Worm (Caenorhabditis elegans): ENCODE results near the gene R05D8.7.
A peak's percentile ranks its signal among the peaks of the same experiment; 100 is the strongest.

The R05D8.7 gene

DNA sequence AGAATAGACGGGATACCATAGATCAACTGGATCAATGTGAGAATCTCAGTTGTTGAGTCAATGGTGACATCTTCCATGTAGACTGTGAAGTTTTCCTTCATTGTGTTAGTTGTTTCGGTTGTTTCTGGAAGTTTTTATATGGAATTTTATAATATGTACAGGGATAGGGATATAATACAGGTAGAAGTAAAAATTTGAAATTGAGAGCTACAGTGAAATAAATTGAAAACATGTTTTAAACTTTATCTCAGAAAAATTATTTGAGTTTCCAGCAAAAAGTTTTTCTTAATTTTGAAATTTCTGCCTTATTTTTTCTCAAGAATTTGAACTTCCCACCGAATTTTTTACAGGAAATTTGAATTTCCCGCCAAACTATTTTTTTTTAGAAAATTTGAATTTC, 20.7 kb downstream of the R05D8.7 start, which contains the start of gene srg-62:
srg-62 (minus strand) TSS at position 101 of the 400 bp plus-strand sequence.
- TF ChIP-seq gmeb-1 (tag; optimal IDR thresholded peaks at IDR 0.05) (no peak), skn-1 (tag; optimal IDR thresholded peaks at IDR 0.05) (no peak), alr-1 (tag; optimal IDR thresholded peaks at IDR 0.05) (no peak), nhr-12 (tag; optimal IDR thresholded peaks at IDR 0.05) (no peak), sem-4 (tag; optimal IDR thresholded peaks at IDR 0.05) (no peak), ceh-82 (tag; optimal IDR thresholded peaks at IDR 0.05) (no peak), egl-27 (tag; optimal IDR thresholded peaks at IDR 0.05) (no peak), nhr-10 (tag; optimal IDR thresholded peaks at IDR 0.05) (no peak), ceh-16 (tag; optimal IDR thresholded peaks at IDR 0.05) (no peak), blmp-1 (tag; optimal IDR thresholded peaks at IDR 0.05; ENCODE audit: insufficient read depth) (no peak), ama-1 (optimal IDR thresholded peaks at IDR 0.05) (no peak), lsy-2 (tag; optimal IDR thresholded peaks at IDR 0.05) (no peak), unc-62 (GFP tag; optimal IDR thresholded peaks at IDR 0.05) (no peak), snpc-4 (tag; optimal IDR thresholded peaks at IDR 0.05) (no peak), zag-1 (tag; optimal IDR thresholded peaks at IDR 0.05) (no peak), ztf-4 (tag; optimal IDR thresholded peaks at IDR 0.05) (no peak), aly-2 (tag; optimal IDR thresholded peaks at IDR 0.05) (no peak), nhr-237 (tag; optimal IDR thresholded peaks at IDR 0.05) (no peak), R02D3.7 (tag; optimal IDR thresholded peaks at IDR 0.05) (no peak), nhr-25 (tag; optimal IDR thresholded peaks at IDR 0.05) (no peak)

- TF ChIP-seq F13H6.1 (tag; optimal IDR thresholded peaks at IDR 0.05) = no peak
- TF ChIP-seq Y55F3AM.14 (GFP tag; optimal IDR thresholded peaks at IDR 0.05) = no peak
- no peak for TF ChIP-seq nhr-25 (tag; optimal IDR thresholded peaks at IDR 0.05)
- TF ChIP-seq aly-2 (tag; optimal IDR thresholded peaks at IDR 0.05) = no peak
- no peak for TF ChIP-seq nhr-6 (tag; optimal IDR thresholded peaks at IDR 0.05)
- TF ChIP-seq unc-55 (GFP tag; optimal IDR thresholded peaks at IDR 0.05) = no peak
- TF ChIP-seq unc-39 (tag; optimal IDR thresholded peaks at IDR 0.05) = no peak
- TF ChIP-seq unc-62 (GFP tag; optimal IDR thresholded peaks at IDR 0.05) = no peak
- no peak for TF ChIP-seq ama-1 (optimal IDR thresholded peaks at IDR 0.05)
- TF ChIP-seq nhr-237 (tag; optimal IDR thresholded peaks at IDR 0.05) = no peak
- TF ChIP-seq nhr-12 (tag; optimal IDR thresholded peaks at IDR 0.05) = no peak
- no peak for TF ChIP-seq skn-1 (tag; optimal IDR thresholded peaks at IDR 0.05)
Observed at ce11 chrV:2740228-2740627, 22.8 kb downstream of the R05D8.7 start, which contains the start of gene srg-61. Gene srg-61, minus strand, starts transcription at chrV:2740328.

ce11 chrV:2739607-2740006, 23.4 kb downstream of the R05D8.7 start:
- TF ChIP-seq nhr-237 (tag; optimal IDR thresholded peaks at IDR 0.05) (no peak), aly-2 (tag; optimal IDR thresholded peaks at IDR 0.05) (no peak), sma-9 (GFP tag; optimal IDR thresholded peaks at IDR 0.05) (no peak), sma-9 (tag; optimal IDR thresholded peaks at IDR 0.05) (no peak), snpc-4 (tag; optimal IDR thresholded peaks at IDR 0.05) (peak; percentile 8)

ce11 chrV:2738174-2738573, 24.8 kb downstream of the R05D8.7 start, which contains the start of gene srg-56:
Gene srg-56, minus strand, starts transcription at chrV:2738274.
- no peak for TF ChIP-seq ztf-4 (tag; optimal IDR thresholded peaks at IDR 0.05)
- no peak for TF ChIP-seq ZK546.5 (tag; optimal IDR thresholded peaks at IDR 0.05)
- no peak for TF ChIP-seq C34F6.9 (tag; optimal IDR thresholded peaks at IDR 0.05)
- TF ChIP-seq gmeb-1 (tag; optimal IDR thresholded peaks at IDR 0.05) = no peak
- TF ChIP-seq fos-1 (tag; optimal IDR thresholded peaks at IDR 0.05) = no peak
- no peak for TF ChIP-seq R02D3.7 (tag; optimal IDR thresholded peaks at IDR 0.05)
- no peak for TF ChIP-seq ama-1 (optimal IDR thresholded peaks at IDR 0.05)
- TF ChIP-seq nhr-11 (tag; optimal IDR thresholded peaks at IDR 0.05) = no peak
- TF ChIP-seq nhr-12 (tag; optimal IDR thresholded peaks at IDR 0.05) = no peak
- TF ChIP-seq mbf-1 (tag; optimal IDR thresholded peaks at IDR 0.05) = no peak
- TF ChIP-seq sem-4 (tag; optimal IDR thresholded peaks at IDR 0.05) = no peak
- TF ChIP-seq mab-5 (tag; optimal IDR thresholded peaks at IDR 0.05) = no peak
- TF ChIP-seq Y55F3AM.14 (GFP tag; optimal IDR thresholded peaks at IDR 0.05) = no peak
- TF ChIP-seq crh-2 (tag; optimal IDR thresholded peaks at IDR 0.05) = no peak
- no peak for TF ChIP-seq mdl-1 (tag; optimal IDR thresholded peaks at IDR 0.05)
- no peak for TF ChIP-seq nhr-77 (tag; optimal IDR thresholded peaks at IDR 0.05)
- no peak for TF ChIP-seq nhr-129 (tag; optimal IDR thresholded peaks at IDR 0.05)
- TF ChIP-seq snpc-4 (tag; optimal IDR thresholded peaks at IDR 0.05) = no peak
- TF ChIP-seq zag-1 (tag; optimal IDR thresholded peaks at IDR 0.05) = no peak
- TF ChIP-seq unc-39 (tag; optimal IDR thresholded peaks at IDR 0.05) = no peak
